Fruit fly (Drosophila melanogaster) whole organism: ENCODE data around the gene CG8668.

Experiments used
- Dll ChIP-seq: fragments of >200 bp; optimal IDR thresholded peaks from 2 replicates; lab custom pipeline; 2017
- EcR ChIP-seq, 2 experiments: fragments of >200 bp; optimal IDR thresholded peaks; 2 replicates each; lab custom pipeline; 2017; ENCODE audit warnings: missing biosample characterization in 2 of 2, missing genetic modification characterization in 2 of 2, missing genetic modification reagents in 2 of 2
- pan ChIP-seq: fragments of >200 bp; optimal IDR thresholded peaks from 2 replicates; lab custom pipeline; 2017
- psq ChIP-seq: fragments of >200 bp; optimal IDR thresholded peaks from 2 replicates; lab custom pipeline; 2017

DNA sequence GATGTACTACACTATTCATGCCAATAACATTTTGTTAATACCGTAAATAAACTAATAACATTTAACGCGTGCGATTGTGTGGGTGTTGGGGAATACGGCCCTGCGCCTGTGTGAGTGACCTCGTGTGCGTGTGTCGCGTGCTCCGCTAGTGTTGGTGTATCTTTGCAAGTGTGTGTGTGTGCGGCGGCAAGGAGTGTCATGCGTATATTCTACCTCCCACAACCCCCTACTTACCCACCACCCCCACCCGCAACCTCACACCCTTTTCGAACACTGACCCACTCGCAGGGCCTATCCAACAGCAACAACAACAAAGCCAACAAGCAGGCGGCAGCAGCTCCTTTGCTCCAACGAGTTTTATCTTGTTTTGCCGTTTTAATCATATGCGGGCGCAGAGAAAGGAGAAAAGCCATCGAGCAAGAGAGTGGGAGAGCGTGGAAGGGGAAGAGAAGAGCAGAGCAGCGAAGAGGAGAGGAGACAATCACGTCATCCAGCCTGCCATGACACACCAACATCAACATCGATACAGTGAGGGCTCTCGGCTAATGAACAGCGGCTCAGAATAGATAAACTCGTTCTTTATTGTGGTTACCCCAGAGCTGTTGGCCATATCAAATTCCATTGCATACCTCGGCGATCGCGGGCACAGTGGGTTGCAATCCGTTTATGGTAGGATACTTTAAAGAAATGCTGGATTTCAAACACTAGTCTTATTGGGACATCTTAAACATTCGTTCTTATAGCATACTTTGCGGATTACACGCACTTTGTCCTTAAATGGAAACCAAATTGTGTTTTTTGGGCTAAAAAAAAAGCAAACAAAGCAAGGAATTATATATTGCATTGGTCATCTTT lies 42.2 kb upstream of the CG8668 start:
- TF ChIP-seq Dll (no peak), psq (no peak), EcR (GFP tag; optimal IDR thresholded peaks at IDR 0.05; lab: Kevin White, UChicago) (no peak), pan (lab: Kevin White, UChicago) (no peak)
